Worm (Caenorhabditis elegans): Measurements from ENCODE around the gene K08E7.4.

DNA sequence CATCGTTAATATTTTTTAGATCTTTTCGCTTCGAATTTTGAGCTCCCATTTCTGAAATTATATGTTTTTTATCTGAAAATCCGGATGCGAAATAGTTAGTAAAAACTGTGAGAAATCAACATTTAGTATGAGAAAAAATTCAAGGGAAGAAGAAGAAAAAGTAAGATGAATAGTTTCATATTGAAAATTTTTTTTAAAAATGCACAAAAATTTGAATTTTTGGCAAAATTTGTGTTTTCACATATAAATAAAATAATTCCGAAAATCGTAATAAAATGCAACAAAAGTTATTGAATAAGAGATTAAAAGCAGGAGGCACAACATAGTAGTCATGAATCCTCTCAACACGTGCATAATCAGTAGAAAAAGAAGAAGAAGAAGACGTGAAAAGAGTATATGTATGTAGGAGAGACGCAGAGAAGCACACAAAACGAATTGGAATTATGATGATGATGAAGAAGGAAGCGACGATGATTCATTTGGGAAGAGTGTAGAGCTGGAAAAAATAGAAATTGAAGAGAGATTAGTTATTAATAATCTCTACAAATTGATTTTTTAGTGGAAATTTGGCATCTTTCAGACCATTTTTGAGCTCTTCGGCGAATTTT, 4.9 kb downstream of the K08E7.4 start, which contains the start of gene eak-7:
- TF ChIP-seq him-1 (tag; optimal IDR thresholded peaks at IDR 0.05) = no peak
- no peak for TF ChIP-seq W03F9.2 (tag; optimal IDR thresholded peaks at IDR 0.05)
- no peak for TF ChIP-seq dao-5 (tag; optimal IDR thresholded peaks at IDR 0.05)

Measured in whole organism, L4/young adult.